Fruit fly (Drosophila melanogaster) whole organism, prepupa: ENCODE measurements around the gene CG1246.

Experiments
- CG10631 ChIP-seq: fragments of 200-800 bp; sonication (Bioruptor generic); optimal IDR thresholded peaks from 2 replicates; lab custom pipeline; 2016; ENCODE audit warnings: missing biosample characterization, missing genetic modification characterization
- CG11762 ChIP-seq: fragments of 200-800 bp; sonication (Bioruptor generic); optimal IDR thresholded peaks from 3 replicates; lab custom pipeline; 2016; ENCODE audit warnings: missing biosample characterization, missing genetic modification characterization; ENCODE audit not compliant: insufficient read depth
- CG15336 ChIP-seq: fragments of 200-800 bp; sonication (Bioruptor generic); IDR thresholded peaks from 2 replicates; pipeline ENCODE4 v1.3.6; 2022; ENCODE audit warnings: missing biosample characterization, missing genetic modification characterization
- CG1621 ChIP-seq: fragments of 200-800 bp; sonication (Bioruptor generic); optimal IDR thresholded peaks from 3 replicates; lab custom pipeline; 2018; ENCODE audit warnings: missing biosample characterization, mild to moderate bottlenecking, missing genetic modification characterization
- CG16779 ChIP-seq: fragments of 200-800 bp; sonication (Bioruptor generic); optimal IDR thresholded peaks from 3 replicates; lab custom pipeline; 2017; ENCODE audit warnings: missing biosample characterization, mild to moderate bottlenecking, missing genetic modification characterization
- CG32006 ChIP-seq: fragments of 200-800 bp; sonication (Bioruptor generic); optimal IDR thresholded peaks from 3 replicates; lab custom pipeline; 2017; ENCODE audit warnings: missing biosample characterization, mild to moderate bottlenecking, missing genetic modification characterization
- CG34406 ChIP-seq: fragments of 200-800 bp; sonication (Bioruptor generic); optimal IDR thresholded peaks from 3 replicates; lab custom pipeline; 2016; ENCODE audit warnings: missing biosample characterization, missing genetic modification characterization
- CG3919 ChIP-seq: fragments of 200-800 bp; sonication (Bioruptor generic); optimal IDR thresholded peaks from 3 replicates; lab custom pipeline; 2016; ENCODE audit warnings: missing biosample characterization, missing genetic modification characterization
- CG4318 ChIP-seq: fragments of 200-800 bp; sonication (Bioruptor generic); optimal IDR thresholded peaks from 3 replicates; lab custom pipeline; 2017; ENCODE audit warnings: missing biosample characterization, mild to moderate bottlenecking, missing genetic modification characterization
- CG6163 ChIP-seq: fragments of 200-800 bp; sonication (Bioruptor generic); IDR thresholded peaks from 3 replicates; pipeline ENCODE4 v1.3.6; 2022; ENCODE audit warnings: missing biosample characterization, missing genetic modification characterization
- CG6808 ChIP-seq: fragments of 200-800 bp; sonication (Bioruptor generic); optimal IDR thresholded peaks from 3 replicates; lab custom pipeline; 2017; ENCODE audit warnings: missing biosample characterization, missing genetic modification characterization, mild to moderate bottlenecking, moderate library complexity, missing genetic modification reagents
- CG6854 ChIP-seq: fragments of 200-800 bp; sonication (Bioruptor generic); optimal IDR thresholded peaks from 2 replicates; lab custom pipeline; 2017; ENCODE audit warnings: missing biosample characterization, mild to moderate bottlenecking, missing genetic modification characterization
- CG8119 ChIP-seq: fragments of 200-800 bp; sonication (Bioruptor generic); IDR thresholded peaks from 3 replicates; pipeline ENCODE4 v1.3.6; 2022; ENCODE audit warnings: missing biosample characterization, missing genetic modification characterization
- CG8632 ChIP-seq: fragments of 200-800 bp; sonication (Bioruptor generic); optimal IDR thresholded peaks from 3 replicates; lab custom pipeline; 2016; ENCODE audit warnings: missing biosample characterization, missing genetic modification characterization
- CG9139 ChIP-seq: fragments of 200-800 bp; sonication (Bioruptor generic); optimal IDR thresholded peaks from 3 replicates; lab custom pipeline; 2017; ENCODE audit warnings: missing biosample characterization, mild to moderate bottlenecking, missing genetic modification characterization
- Eip75B ChIP-seq: fragments of 200-800 bp; sonication (Bioruptor generic); optimal IDR thresholded peaks from 3 replicates; lab custom pipeline; 2016; ENCODE audit warnings: missing biosample characterization, missing genetic modification characterization
- Eip78C ChIP-seq: fragments of 200-800 bp; sonication (Bioruptor generic); peaks from one replicate; lab custom pipeline; 2016; ENCODE audit warnings: missing biosample characterization, missing genetic modification characterization
- Eip93F ChIP-seq: fragments of 200-800 bp; sonication (Bioruptor generic); optimal IDR thresholded peaks from 2 replicates; lab custom pipeline; 2016; ENCODE audit warnings: missing biosample characterization, mild to moderate bottlenecking, missing genetic modification characterization
- Ets21C ChIP-seq: fragments of 200-800 bp; sonication (Bioruptor generic); optimal IDR thresholded peaks from 3 replicates; lab custom pipeline; 2016; ENCODE audit warnings: missing biosample characterization, missing genetic modification characterization
- Gug ChIP-seq: fragments of 200-800 bp; sonication (Bioruptor generic); IDR thresholded peaks from 2 replicates; pipeline ENCODE4 v1.3.6; 2022; ENCODE audit warnings: missing biosample characterization, missing genetic modification characterization
- Hr38 ChIP-seq: sonication (Bioruptor generic); optimal IDR thresholded peaks from 2 replicates; lab custom pipeline; 2016; ENCODE audit warnings: missing biosample characterization, missing genetic modification characterization
- Hr39 ChIP-seq: fragments of 200-800 bp; sonication (Bioruptor generic); optimal IDR thresholded peaks from 2 replicates; lab custom pipeline; 2016; ENCODE audit warnings: missing biosample characterization, missing genetic modification characterization
- Hr4 ChIP-seq: fragments of 200-800 bp; sonication (Bioruptor generic); optimal IDR thresholded peaks from 3 replicates; lab custom pipeline; 2016; ENCODE audit warnings: missing biosample characterization, missing genetic modification characterization
- Lpt ChIP-seq: fragments of 200-800 bp; sonication (Bioruptor generic); optimal IDR thresholded peaks from 3 replicates; lab custom pipeline; 2016; ENCODE audit warnings: missing biosample characterization, missing genetic modification characterization
- OdsH ChIP-seq: fragments of 200-800 bp; sonication (Bioruptor generic); optimal IDR thresholded peaks from 3 replicates; lab custom pipeline; 2016; ENCODE audit warnings: missing biosample characterization, missing genetic modification characterization
- Smox ChIP-seq: fragments of 200-800 bp; sonication (Bioruptor generic); optimal IDR thresholded peaks from 3 replicates; lab custom pipeline; 2016; ENCODE audit warnings: missing biosample characterization, missing genetic modification characterization
- Sox102F ChIP-seq: fragments of 200-800 bp; sonication (Bioruptor generic); optimal IDR thresholded peaks from 2 replicates; lab custom pipeline; 2016; ENCODE audit warnings: missing biosample characterization, mild to moderate bottlenecking, missing genetic modification characterization
- Sox14 ChIP-seq: fragments of 200-800 bp; sonication (Bioruptor generic); optimal IDR thresholded peaks from 3 replicates; lab custom pipeline; 2016; ENCODE audit warnings: missing biosample characterization, missing genetic modification characterization
- acj6 ChIP-seq: fragments of 200-800 bp; sonication (Bioruptor generic); optimal IDR thresholded peaks from 3 replicates; lab custom pipeline; 2016; ENCODE audit warnings: missing biosample characterization, missing genetic modification characterization
- cyc ChIP-seq: fragments of 200-800 bp; sonication (Bioruptor generic); optimal IDR thresholded peaks from 3 replicates; lab custom pipeline; 2016; ENCODE audit warnings: missing biosample characterization, missing genetic modification characterization
- eg ChIP-seq: fragments of 200-800 bp; sonication (Bioruptor generic); IDR thresholded peaks from 3 replicates; pipeline ENCODE4 v1.3.6; 2022; ENCODE audit warnings: missing biosample characterization, missing genetic modification characterization
- esn ChIP-seq: fragments of 200-800 bp; sonication (Bioruptor generic); optimal IDR thresholded peaks from 2 replicates; lab custom pipeline; 2016; ENCODE audit warnings: missing biosample characterization, mild to moderate bottlenecking, missing genetic modification characterization, moderate library complexity
- fd85E ChIP-seq: fragments of 200-800 bp; sonication (Bioruptor generic); optimal IDR thresholded peaks from 3 replicates; lab custom pipeline; 2016; ENCODE audit warnings: missing biosample characterization, missing genetic modification characterization
- fkh ChIP-seq: fragments of 200-800 bp; sonication (Bioruptor generic); optimal IDR thresholded peaks from 3 replicates; lab custom pipeline; 2017; ENCODE audit warnings: missing biosample characterization, mild to moderate bottlenecking, missing genetic modification characterization, moderate library complexity
- lz ChIP-seq: fragments of 200-800 bp; sonication (Bioruptor generic); optimal IDR thresholded peaks from 3 replicates; lab custom pipeline; 2016; ENCODE audit warnings: missing biosample characterization, missing genetic modification characterization
- net ChIP-seq: fragments of 200-800 bp; sonication (Bioruptor generic); optimal IDR thresholded peaks from 3 replicates; lab custom pipeline; 2016; ENCODE audit warnings: missing biosample characterization, missing genetic modification characterization
- salr ChIP-seq, 2 experiments: fragments of 200-800 bp; sonication (Bioruptor generic); optimal IDR thresholded peaks; 3 replicates each; lab custom pipeline; 2016 to 2018; ENCODE audit warnings: missing biosample characterization in 2 of 2, missing genetic modification characterization in 2 of 2, mild to moderate bottlenecking in 1 of 2
- ss ChIP-seq, 2 experiments: fragments of 200-800 bp; sonication (Bioruptor generic); optimal IDR thresholded peaks; 2 replicates in 1 of 2; 3 replicates in 1 of 2; lab custom pipeline; 2017 to 2018; ENCODE audit warnings: mild to moderate bottlenecking in 2 of 2, missing biosample characterization in 2 of 2, missing genetic modification characterization in 2 of 2, moderate library complexity in 1 of 2
- svp ChIP-seq: fragments of 200-800 bp; sonication (Bioruptor generic); peaks from one replicate; lab custom pipeline; 2016; ENCODE audit warnings: missing biosample characterization, missing genetic modification characterization
- topi ChIP-seq: fragments of 200-800 bp; sonication (Bioruptor generic); optimal IDR thresholded peaks from 3 replicates; lab custom pipeline; 2016; ENCODE audit warnings: missing biosample characterization, missing genetic modification characterization
- vri ChIP-seq: fragments of 200-800 bp; sonication (Bioruptor generic); optimal IDR thresholded peaks from 3 replicates; lab custom pipeline; 2016; ENCODE audit warnings: missing biosample characterization, mild to moderate bottlenecking, missing genetic modification characterization

CG1246 gene

dm6 chr3L:2631406-2631805 lies 16.4 kb upstream of the CG1246 start, which contains the start of the genes CG42245 and MEP-1 (continued):
- TF ChIP-seq vri (GFP tag; lab: Kevin White, UChicago) (peak; percentile 67), topi (GFP tag; lab: Kevin White, UChicago) (peak; percentile 53), Ets21C (GFP tag; lab: Kevin White, UChicago) (peak; percentile 20), CG6808 (GFP tag; lab: Kevin White, UChicago) (peak; percentile 100), Eip75B (peak; percentile 61), fkh (GFP tag; lab: Kevin White, UChicago) (peak; percentile 43), CG10631 (GFP tag; lab: Kevin White, UChicago) (peak; percentile 55), fd85E (GFP tag; lab: Kevin White, UChicago) (no peak), CG32006 (GFP tag; lab: Kevin White, UChicago) (peak; percentile 14), CG34406 (GFP tag; lab: Kevin White, UChicago) (peak; percentile 37), CG16779 (tag; lab: Kevin White, UChicago) (no peak), CG6854 (GFP tag; lab: Kevin White, UChicago) (no peak), Smox (peak; percentile 60), cyc (GFP tag; lab: Kevin White, UChicago) (peak; percentile 61), Hr4 (GFP tag; lab: Kevin White, UChicago) (peak; percentile 57), acj6 (GFP tag; lab: Kevin White, UChicago) (peak; percentile 52)
- TF ChIP-seq, all 60 proteins: peak for 36

- TF ChIP-seq CG8632 (GFP tag; lab: Kevin White, UChicago) (no peak), Eip75B (no peak), CG8119 (GFP tag; lab: Robert Waterston, UW) (no peak), OdsH (GFP tag; lab: Kevin White, UChicago) (no peak), fd85E (GFP tag; lab: Kevin White, UChicago) (no peak), CG3919 (GFP tag; lab: Kevin White, UChicago) (no peak), Sox14 (GFP tag; lab: Kevin White, UChicago) (peak; percentile 84), Hr38 (GFP tag; lab: Kevin White, UChicago) (no peak), CG9139 (peak; percentile 3), CG4318 (GFP tag; lab: Kevin White, UChicago) (no peak), Eip78C (GFP tag; lab: Kevin White, UChicago) (peak; percentile 36), CG15336 (GFP tag; lab: Robert Waterston, UW) (no peak), CG6808 (GFP tag; lab: Kevin White, UChicago) (no peak), svp (GFP tag; lab: Kevin White, UChicago) (no peak), Hr39 (GFP tag; lab: Kevin White, UChicago) (no peak), ss (GFP tag; optimal IDR thresholded peaks at IDR 0.05; lab: Kevin White, UChicago) (no peak)
Observed at dm6 chr3L:2632048-2632762, 15.6 kb upstream of the CG1246 start.

dm6 chr3L:2632763-2633100 lies 15.1 kb upstream of the CG1246 start:
- TF ChIP-seq eg (GFP tag; lab: Robert Waterston, UW), result 0 out of 3 replicates have a peak, but pooled peaks have one; percentile 26
- peak; percentile 12 for TF ChIP-seq net (GFP tag; lab: Kevin White, UChicago)
- no peak for TF ChIP-seq salr (GFP tag; optimal IDR thresholded peaks at IDR 0.05; lab: Kevin White, UChicago)
- no peak for TF ChIP-seq lz (GFP tag; lab: Kevin White, UChicago)
- TF ChIP-seq CG3919 (GFP tag; lab: Kevin White, UChicago), result peak; percentile 15
- no peak for TF ChIP-seq Gug (GFP tag; lab: Robert Waterston, UW)
- no peak for TF ChIP-seq esn (GFP tag; lab: Kevin White, UChicago)
- TF ChIP-seq CG8119 (GFP tag; lab: Robert Waterston, UW), result no peak
- no peak for TF ChIP-seq Sox102F (GFP tag; lab: Kevin White, UChicago)
- no peak for TF ChIP-seq CG11762 (GFP tag; lab: Kevin White, UChicago)
- TF ChIP-seq fd85E (GFP tag; lab: Kevin White, UChicago), result no peak
- TF ChIP-seq CG6163 (GFP tag; lab: Robert Waterston, UW), result peak; percentile 72
- no peak for TF ChIP-seq Lpt (GFP tag; lab: Kevin White, UChicago)
- peak; percentile 9 for TF ChIP-seq CG1621
- no peak for TF ChIP-seq OdsH (GFP tag; lab: Kevin White, UChicago)
- peak; percentile 45; the same call in 1 of the 2 replicates for TF ChIP-seq CG15336 (GFP tag; lab: Robert Waterston, UW)
- TF ChIP-seq topi (GFP tag; lab: Kevin White, UChicago), result no peak
- no peak for TF ChIP-seq Eip93F (GFP tag; lab: Kevin White, UChicago)
- TF ChIP-seq, all 60 proteins: peak for 6
